Fruit fly (Drosophila melanogaster): ENCODE data around the gene Remo.

- TF ChIP-seq CG6163 (GFP tag; IDR thresholded peaks at IDR 0.05) (peak; percentile 61), vri (GFP tag; optimal IDR thresholded peaks at IDR 0.05) (peak; percentile 80), CG6854 (GFP tag; optimal IDR thresholded peaks at IDR 0.05) (peak; percentile 69), CG31627 (GFP tag; optimal IDR thresholded peaks at IDR 0.05) (no peak), lz (GFP tag; optimal IDR thresholded peaks at IDR 0.05) (no peak), CG32006 (GFP tag; optimal IDR thresholded peaks at IDR 0.05) (peak; percentile 24), Sox102F (GFP tag; optimal IDR thresholded peaks at IDR 0.05) (no peak), CG6808 (GFP tag; optimal IDR thresholded peaks at IDR 0.05) (peak; percentile 66), spab (GFP tag; optimal IDR thresholded peaks at IDR 0.05) (peak; percentile 33), dac (GFP tag; optimal IDR thresholded peaks at IDR 0.05) (no peak), CG8319 (GFP tag; optimal IDR thresholded peaks at IDR 0.05) (peak; percentile 10), Smox (GFP tag; optimal IDR thresholded peaks at IDR 0.05) (no peak), OdsH (GFP tag; optimal IDR thresholded peaks at IDR 0.05) (peak; percentile 2), Gug (GFP tag; IDR thresholded peaks at IDR 0.05) (peak; percentile 57)
Observed at dm6 chrX:13302615-13303526, 15.0 kb downstream of the Remo start.
